Fruit fly (Drosophila melanogaster) whole organism, embryonic: Measurements from ENCODE around the gene Rnb.

Experiments used
- Adf1 ChIP-seq: fragments of 200-800 bp; sonication (Bioruptor generic); IDR thresholded peaks from 2 replicates; pipeline ENCODE4 v1.3.6; 2022; ENCODE audit warnings: missing biosample characterization, missing genetic modification characterization
- Aef1 ChIP-seq: fragments of 200-800 bp; sonication (Bioruptor generic); IDR thresholded peaks from 3 replicates; pipeline ENCODE4 v1.3.6; 2022; ENCODE audit warnings: missing biosample characterization, missing genetic modification characterization
- Antp ChIP-seq: fragments of 200-800 bp; sonication (Bioruptor generic); optimal IDR thresholded peaks from 3 replicates; lab custom pipeline; 2016; ENCODE audit warnings: missing biosample characterization, missing genetic modification characterization
- Atf3 ChIP-seq: fragments of 200-800 bp; sonication (Bioruptor generic); optimal IDR thresholded peaks from 3 replicates; lab custom pipeline; 2016; ENCODE audit warnings: missing biosample characterization, missing genetic modification characterization
- Bgb ChIP-seq: fragments of 200-800 bp; sonication (Bioruptor generic); IDR thresholded peaks from 2 replicates; pipeline ENCODE4 v1.3.6; 2022; ENCODE audit warnings: missing biosample characterization, missing genetic modification characterization; ENCODE audit not compliant: partially characterized antibody
- CG10267 ChIP-seq: fragments of 200-800 bp; sonication (Bioruptor generic); optimal IDR thresholded peaks from 2 replicates; lab custom pipeline; 2018; ENCODE audit warnings: missing biosample characterization, mild to moderate bottlenecking, missing genetic modification characterization, moderate library complexity
- CG10462 ChIP-seq: fragments of 200-800 bp; sonication (Bioruptor generic); optimal IDR thresholded peaks from 2 replicates; lab custom pipeline; 2016; ENCODE audit warnings: missing biosample characterization, missing genetic modification characterization
- CG1233 ChIP-seq: fragments of 200-800 bp; sonication (Bioruptor generic); optimal IDR thresholded peaks from 4 replicates; lab custom pipeline; 2018; ENCODE audit warnings: missing biosample characterization, mild to moderate bottlenecking, missing genetic modification characterization
- CG16779 ChIP-seq: fragments of 200-800 bp; sonication (Bioruptor generic); IDR thresholded peaks from 2 replicates; pipeline ENCODE4 v1.3.6; 2022; ENCODE audit warnings: missing biosample characterization, missing genetic modification characterization
- CG17328 ChIP-seq: fragments of 200-800 bp; sonication (Bioruptor generic); IDR thresholded peaks from 2 replicates; pipeline ENCODE4 v1.3.6; 2022; ENCODE audit warnings: missing biosample characterization, missing genetic modification characterization
- CG17829 ChIP-seq: fragments of 200-800 bp; optimal IDR thresholded peaks from 2 replicates; lab custom pipeline; 2019; ENCODE audit warnings: missing biosample characterization, mild to moderate bottlenecking, missing genetic modification characterization, moderate library complexity
- CG18599 ChIP-seq: fragments of 200-800 bp; sonication (Bioruptor generic); optimal IDR thresholded peaks from 3 replicates; lab custom pipeline; 2017; ENCODE audit warnings: missing biosample characterization, missing genetic modification characterization, mild to moderate bottlenecking, moderate library complexity, missing genetic modification reagents
- CG2678 ChIP-seq: fragments of 200-800 bp; sonication (Bioruptor generic); optimal IDR thresholded peaks from 3 replicates; lab custom pipeline; 2019; ENCODE audit warnings: missing biosample characterization, mild to moderate bottlenecking, missing genetic modification characterization, moderate library complexity
- CG31365 ChIP-seq: fragments of 200-800 bp; sonication (Bioruptor generic); optimal IDR thresholded peaks from 2 replicates; lab custom pipeline; 2018; ENCODE audit warnings: missing biosample characterization, mild to moderate bottlenecking, missing genetic modification characterization
- CG34224 ChIP-seq: fragments of 200-800 bp; sonication (Bioruptor generic); IDR thresholded peaks from 3 replicates; pipeline ENCODE4 v1.3.6; 2022; ENCODE audit warnings: missing biosample characterization, missing genetic modification characterization; ENCODE audit not compliant: partially characterized antibody
- CG5180 ChIP-seq: fragments of 200-800 bp; sonication (Bioruptor generic); optimal IDR thresholded peaks from 3 replicates; lab custom pipeline; 2017; ENCODE audit warnings: missing biosample characterization, missing genetic modification characterization, mild to moderate bottlenecking, moderate library complexity, missing genetic modification reagents
- CG6689 ChIP-seq: fragments of 200-800 bp; sonication (Bioruptor generic); IDR thresholded peaks from 2 replicates; pipeline ENCODE4 v1.3.6; 2022; ENCODE audit warnings: missing biosample characterization, missing genetic modification characterization
- CG7987 ChIP-seq: fragments of 200-800 bp; sonication (Bioruptor generic); optimal IDR thresholded peaks from 2 replicates; lab custom pipeline; 2018; ENCODE audit warnings: missing biosample characterization, mild to moderate bottlenecking, missing genetic modification characterization, moderate library complexity
- CG8290 ChIP-seq, 3 experiments: fragments of 200-800 bp; sonication (Bioruptor generic); optimal IDR thresholded peaks; 2 replicates each; lab custom pipeline; 2016 to 2019; ENCODE audit warnings: missing biosample characterization in 3 of 3, missing genetic modification characterization in 3 of 3, mild to moderate bottlenecking in 2 of 3, moderate library complexity in 1 of 3
- Chrac-16 ChIP-seq: fragments of 200-800 bp; sonication (Bioruptor generic); optimal IDR thresholded peaks from 3 replicates; lab custom pipeline; 2016; ENCODE audit warnings: missing biosample characterization, missing genetic modification characterization
- D19A ChIP-seq: fragments of 200-800 bp; optimal IDR thresholded peaks from 3 replicates; lab custom pipeline; 2019; ENCODE audit warnings: missing biosample characterization, mild to moderate bottlenecking, missing genetic modification characterization, moderate library complexity
- Elba2 ChIP-seq: fragments of 200-800 bp; sonication (Bioruptor generic); optimal IDR thresholded peaks from 3 replicates; lab custom pipeline; 2016; ENCODE audit warnings: missing biosample characterization, missing genetic modification characterization
- HHEX ChIP-seq: fragments of 200-800 bp; sonication (Bioruptor generic); optimal IDR thresholded peaks from 3 replicates; lab custom pipeline; 2017; ENCODE audit warnings: missing biosample characterization, mild to moderate bottlenecking, missing genetic modification characterization, missing genetic modification reagents
- Hmr ChIP-seq: fragments of 200-800 bp; sonication (Bioruptor generic); optimal IDR thresholded peaks from 3 replicates; lab custom pipeline; 2017; ENCODE audit warnings: mild to moderate bottlenecking, missing biosample characterization, missing genetic modification reagents, missing genetic modification characterization
- Med ChIP-seq: fragments of 200-800 bp; sonication (Bioruptor generic); peaks from one replicate; lab custom pipeline; 2016; ENCODE audit warnings: missing biosample characterization, missing genetic modification characterization, mild to moderate bottlenecking, inconsistent platforms, moderate library complexity
- Oaz ChIP-seq: fragments of 200-800 bp; sonication (Bioruptor generic); IDR thresholded peaks from 2 replicates; pipeline ENCODE4 v1.3.6; 2022; ENCODE audit warnings: missing biosample characterization, missing genetic modification characterization
- Ptx1 ChIP-seq: fragments of 200-800 bp; sonication (Bioruptor generic); IDR thresholded peaks from 2 replicates; pipeline ENCODE4 v1.3.6; 2022; ENCODE audit warnings: missing biosample characterization, missing genetic modification characterization
- ase ChIP-seq: fragments of 200-800 bp; sonication (Bioruptor generic); IDR thresholded peaks from 3 replicates; pipeline ENCODE4 v1.3.6; 2022; ENCODE audit warnings: missing biosample characterization, missing genetic modification characterization
- bsh ChIP-seq, 2 experiments: fragments of 200-800 bp; sonication (Bioruptor generic); optimal IDR thresholded peaks; 2 replicates each; lab custom pipeline; 2017 to 2018; ENCODE audit warnings: mild to moderate bottlenecking in 2 of 2, missing biosample characterization in 2 of 2, missing genetic modification characterization in 2 of 2, moderate library complexity in 1 of 2
- caup ChIP-seq: fragments of 200-800 bp; sonication (Bioruptor generic); optimal IDR thresholded peaks from 3 replicates; lab custom pipeline; 2017; ENCODE audit warnings: missing biosample characterization, mild to moderate bottlenecking, missing genetic modification characterization, moderate library complexity; ENCODE audit not compliant: severe bottlenecking
- cg ChIP-seq: fragments of 200-800 bp; sonication (Bioruptor generic); optimal IDR thresholded peaks from 3 replicates; lab custom pipeline; 2019; ENCODE audit warnings: missing biosample characterization, mild to moderate bottlenecking, missing genetic modification characterization, moderate library complexity
- chm ChIP-seq: fragments of 200-800 bp; sonication (Bioruptor generic); IDR thresholded peaks from 2 replicates; pipeline ENCODE4 v1.3.6; 2022; ENCODE audit warnings: missing biosample characterization, missing genetic modification characterization
- ems ChIP-seq: fragments of 200-800 bp; sonication (Bioruptor generic); optimal IDR thresholded peaks from 3 replicates; lab custom pipeline; 2016; ENCODE audit warnings: missing biosample characterization, missing genetic modification characterization
- gsb-n ChIP-seq: fragments of 200-800 bp; sonication (Bioruptor generic); optimal IDR thresholded peaks from 3 replicates; lab custom pipeline; 2018; ENCODE audit warnings: missing biosample characterization, mild to moderate bottlenecking, missing genetic modification characterization
- her ChIP-seq: fragments of 200-800 bp; sonication (Bioruptor generic); optimal IDR thresholded peaks from 2 replicates; lab custom pipeline; 2016; ENCODE audit warnings: missing biosample characterization, missing genetic modification characterization
- ken ChIP-seq: fragments of 200-800 bp; sonication (Bioruptor generic); IDR thresholded peaks from 3 replicates; pipeline ENCODE4 v1.3.6; 2022; ENCODE audit warnings: missing biosample characterization, missing genetic modification characterization
- mirr ChIP-seq: fragments of 200-800 bp; sonication (Bioruptor generic); optimal IDR thresholded peaks from 3 replicates; lab custom pipeline; 2018; ENCODE audit warnings: missing biosample characterization, mild to moderate bottlenecking, missing genetic modification characterization
- pan ChIP-seq, 4 experiments: fragments of >200 bp in 3 of 4; fragments of 200-800 bp in 1 of 4; sonication (Bioruptor generic) in 1 of 4; optimal IDR thresholded peaks in 3 of 4; IDR thresholded peaks in 1 of 4; 2 replicates each; pipeline versions ENCODE4 v1.3.6 to Lab custom; 2017 to 2022; ENCODE audit warnings: missing biosample characterization in 2 of 4, missing genetic modification characterization in 2 of 4, mixed read lengths in 1 of 4
- prd ChIP-seq, 3 experiments: fragments of >200 bp in 2 of 3; fragments of 200-800 bp in 1 of 3; sonication (Bioruptor generic) in 1 of 3; optimal IDR thresholded peaks in 2 of 3; IDR thresholded peaks in 1 of 3; 2 replicates in 2 of 3; 3 replicates in 1 of 3; pipeline versions ENCODE4 v1.3.6 to Lab custom; 2017 to 2022; ENCODE audit warnings: missing biosample characterization in 1 of 3, missing genetic modification characterization in 1 of 3
- psq ChIP-seq: fragments of 200-800 bp; sonication (Bioruptor generic); optimal IDR thresholded peaks from 2 replicates; lab custom pipeline; 2017; ENCODE audit warnings: missing biosample characterization, missing genetic modification characterization
- rib ChIP-seq: fragments of 200-800 bp; sonication (Bioruptor generic); IDR thresholded peaks from 2 replicates; pipeline ENCODE4 v1.3.6; 2022; ENCODE audit warnings: missing biosample characterization, missing genetic modification characterization
- sens-2 ChIP-seq: fragments of 200-800 bp; sonication (Bioruptor generic); IDR thresholded peaks from 2 replicates; pipeline ENCODE4 v1.3.6; 2022; ENCODE audit warnings: missing biosample characterization, missing genetic modification characterization
- sna ChIP-seq: fragments of 200-800 bp; sonication (Bioruptor generic); IDR thresholded peaks from 2 replicates; pipeline ENCODE4 v1.3.6; 2022; ENCODE audit warnings: missing biosample characterization, missing genetic modification characterization; ENCODE audit not compliant: partially characterized antibody
- so ChIP-seq: fragments of 200-800 bp; sonication (Bioruptor generic); IDR thresholded peaks from 3 replicates; pipeline ENCODE4 v1.3.6; 2022; ENCODE audit warnings: missing biosample characterization, missing genetic modification characterization
- sob ChIP-seq: fragments of 200-800 bp; sonication (Bioruptor generic); IDR thresholded peaks from 2 replicates; pipeline ENCODE4 v1.3.6; 2022; ENCODE audit warnings: missing biosample characterization, missing genetic modification characterization
- unc-4 ChIP-seq: fragments of 200-800 bp; sonication (Bioruptor generic); IDR thresholded peaks from 2 replicates; pipeline ENCODE4 v1.3.6; 2022; ENCODE audit warnings: missing biosample characterization, missing genetic modification characterization; ENCODE audit not compliant: partially characterized antibody
- zfh1 ChIP-seq: fragments of 200-800 bp; sonication (Bioruptor generic); IDR thresholded peaks from 3 replicates; pipeline ENCODE4 v1.3.6; 2022; ENCODE audit warnings: missing biosample characterization, missing genetic modification characterization
- zfh2 ChIP-seq: fragments of 200-800 bp; sonication (Bioruptor generic); optimal IDR thresholded peaks from 2 replicates; lab custom pipeline; 2016; ENCODE audit warnings: missing biosample characterization, missing genetic modification characterization

The Rnb gene

dm6 chr3R:29782367-29782766 is 16.8 kb downstream of the Rnb start:
- no peak for TF ChIP-seq Chrac-16 (GFP tag; lab: Kevin White, UChicago)
- TF ChIP-seq ken (GFP tag; lab: Robert Waterston, UW): 0 out of 3 replicates have a peak, but pooled peaks have one; percentile 36
- no peak for TF ChIP-seq D19A (tag; lab: Kevin White, UChicago)
- TF ChIP-seq ase (GFP tag; lab: Robert Waterston, UW): no peak
- TF ChIP-seq zfh2 (GFP tag; lab: Kevin White, UChicago): no peak
- 0 out of 2 replicates have a peak, but pooled peaks have one; percentile 7 for TF ChIP-seq CG6689 (GFP tag; lab: Robert Waterston, UW)
- TF ChIP-seq CG17829 (tag; lab: Kevin White, UChicago): no peak
- peak; percentile 91 for TF ChIP-seq rib (GFP tag; lab: Robert Waterston, UW)
- peak; percentile 16; the same call in 1 of the 3 replicates for TF ChIP-seq Aef1 (GFP tag; lab: Robert Waterston, UW)
- TF ChIP-seq CG16779 (GFP tag; lab: Robert Waterston, UW): 0 out of 2 replicates have a peak, but pooled peaks have one; percentile 44
- TF ChIP-seq Bgb (GFP tag; lab: Robert Waterston, UW): peak; percentile 71
- peak in 1 of 2 experiments; percentile 26 for TF ChIP-seq bsh (GFP tag; optimal IDR thresholded peaks at IDR 0.05; lab: Kevin White, UChicago)
- peak; percentile 48 for TF ChIP-seq unc-4
- peak; percentile 18 for TF ChIP-seq Antp (GFP tag; lab: Kevin White, UChicago)
- TF ChIP-seq cg: peak; percentile 42
- TF ChIP-seq CG1233 (GFP tag; lab: Kevin White, UChicago): peak; percentile 12
- peak; percentile 71 for TF ChIP-seq caup (GFP tag; lab: Kevin White, UChicago)
- TF ChIP-seq Med (GFP tag; lab: Kevin White, UChicago): peak; percentile 64
- TF ChIP-seq pan (optimal IDR thresholded peaks at IDR 0.05; lab: Kevin White, UChicago): no peak
- peak in 1 of 2 experiments; percentile 26 for TF ChIP-seq pan (GFP tag; optimal IDR thresholded peaks at IDR 0.05 in 1 of 2, IDR thresholded peaks at IDR 0.05 in 1 of 2)
- TF ChIP-seq zfh1 (GFP tag; lab: Robert Waterston, UW): no peak
- no peak for TF ChIP-seq ems (GFP tag; lab: Kevin White, UChicago)
- peak; percentile 64 for TF ChIP-seq CG34224
- TF ChIP-seq her: peak; percentile 24
- TF ChIP-seq CG7987 (GFP tag; lab: Kevin White, UChicago): peak; percentile 64
- TF ChIP-seq CG2678 (tag; lab: Kevin White, UChicago): peak; percentile 50
- peak; percentile 41 for TF ChIP-seq CG31365 (tag; lab: Kevin White, UChicago)
- peak; percentile 46; the same call in 1 of the 2 replicates for TF ChIP-seq sob (GFP tag; lab: Robert Waterston, UW)
- no peak for TF ChIP-seq CG10267 (tag; lab: Kevin White, UChicago)
- TF ChIP-seq chm (GFP tag; lab: Robert Waterston, UW): peak; percentile 71; the same call in 1 of the 2 replicates
- TF ChIP-seq Elba2 (GFP tag; lab: Kevin White, UChicago): no peak
- no peak for TF ChIP-seq sens-2 (GFP tag; lab: Robert Waterston, UW)
- peak; percentile 69 for TF ChIP-seq sna (GFP tag; lab: Robert Waterston, UW)
- TF ChIP-seq psq: no peak
- TF ChIP-seq so (GFP tag; lab: Robert Waterston, UW): 0 out of 3 replicates have a peak, but pooled peaks have one; percentile 29
- TF ChIP-seq Oaz: no peak
- peak; percentile 1 for TF ChIP-seq CG5180
- peak; percentile 46 for TF ChIP-seq CG18599
- no peak for TF ChIP-seq Ptx1
- peak; percentile 50; the same call in 1 of the 2 replicates for TF ChIP-seq Adf1
- TF ChIP-seq CG10462: no peak
- no peak for TF ChIP-seq CG17328 (GFP tag; lab: Robert Waterston, UW)
- TF ChIP-seq gsb-n: no peak
- no peak for TF ChIP-seq CG8290 (GFP tag; optimal IDR thresholded peaks at IDR 0.05; lab: Kevin White, UChicago)
- TF ChIP-seq CG8290 (tag; optimal IDR thresholded peaks at IDR 0.05; lab: Kevin White, UChicago): peak in 1 of 2 experiments; percentile 61
- peak; percentile 66 for TF ChIP-seq mirr
- TF ChIP-seq HHEX: peak; percentile 31
- peak; percentile 45 for TF ChIP-seq Hmr (GFP tag; lab: Kevin White, UChicago)
- peak; percentile 55 for TF ChIP-seq Atf3 (GFP tag; lab: Kevin White, UChicago)
- TF ChIP-seq prd (optimal IDR thresholded peaks at IDR 0.05; lab: Kevin White, UChicago): no peak
- no peak for TF ChIP-seq prd (GFP tag; IDR thresholded peaks at IDR 0.05; lab: Robert Waterston, UW)
